Fruit fly (Drosophila melanogaster): ENCODE results near the gene Lcp65Ac.

dm6 chr3L:6125409-6125689, 19.3 kb upstream of the Lcp65Ac start:
- TF ChIP-seq h (optimal IDR thresholded peaks at IDR 0.05) (no peak), psq (optimal IDR thresholded peaks at IDR 0.05) (no peak), insv (optimal IDR thresholded peaks at IDR 0.05) (no peak)

Measured in Kc167 (cell line).